Worm (Caenorhabditis elegans) whole organism, mixed stage, embryonic: ENCODE measurements around the gene abu-5.

Source experiments
- ceh-83 ChIP-seq: fragments of 200-800 bp; sonication (Bioruptor generic); optimal IDR thresholded peaks from 2 replicates; lab custom pipeline; 2018; ENCODE audit warnings: mild to moderate bottlenecking, missing genetic modification characterization, missing compliant biosample characterization
- nhr-237 ChIP-seq: fragments of 150-350 bp; optimal IDR thresholded peaks from 2 replicates; lab custom pipeline; 2014; ENCODE audit warnings: missing biosample characterization, missing genetic modification characterization
- nhr-28 ChIP-seq: fragments of 150-350 bp; optimal IDR thresholded peaks from 2 replicates; lab custom pipeline; 2014; ENCODE audit warnings: missing biosample characterization, missing genetic modification characterization
- nhr-76 ChIP-seq: sonication (generic microtip); optimal IDR thresholded peaks from 2 replicates; lab custom pipeline; 2017; ENCODE audit warnings: missing biosample characterization, missing genetic modification characterization
- unc-39 ChIP-seq: fragments of 150-350 bp; optimal IDR thresholded peaks from 2 replicates; lab custom pipeline; 2014; ENCODE audit warnings: missing biosample characterization, missing genetic modification characterization
- unc-62 ChIP-seq: fragments of 150-350 bp; optimal IDR thresholded peaks from 2 replicates; lab custom pipeline; 2014; ENCODE audit warnings: missing biosample characterization, missing genetic modification reagents, missing genetic modification characterization
- ztf-11 ChIP-seq: fragments of 150-350 bp; optimal IDR thresholded peaks from 2 replicates; lab custom pipeline; 2014; ENCODE audit warnings: missing biosample characterization, missing genetic modification characterization

- TF ChIP-seq ceh-83 (GFP tag; lab: Kevin White, UChicago) = no peak
- TF ChIP-seq nhr-28 (tag; lab: Kevin White, UChicago) = no peak
- no peak for TF ChIP-seq unc-39
- TF ChIP-seq ztf-11 (tag; lab: Kevin White, UChicago) = no peak
- TF ChIP-seq unc-62 = peak; percentile 17
- TF ChIP-seq nhr-76 (tag; lab: Kevin White, UChicago) = no peak
- TF ChIP-seq nhr-237 = no peak
Measured at ce11 chrIV:15573863-15574262, 16.6 kb upstream of the abu-5 start.
